Fruit fly (Drosophila melanogaster): ENCODE measurements around the gene Arl1.

Arl1 gene

DNA sequence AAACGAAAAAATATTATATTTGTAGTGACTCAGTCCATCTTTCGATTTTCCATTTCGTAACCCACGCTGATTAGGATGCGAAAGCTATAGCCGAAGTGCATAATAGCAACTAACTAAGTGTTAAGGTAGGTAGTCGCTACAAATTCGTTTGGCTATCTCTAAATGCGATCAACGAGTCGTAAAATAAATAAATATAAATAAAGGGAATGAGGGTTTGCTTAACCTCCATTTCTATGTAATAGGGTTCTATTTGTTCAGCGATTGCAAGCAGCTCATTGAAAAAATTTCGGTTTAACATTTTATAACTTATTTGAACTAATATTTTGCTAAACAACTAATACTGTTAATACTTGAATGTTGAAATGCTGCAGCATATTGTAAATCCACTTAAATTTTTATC is 27.2 kb downstream of the Arl1 start:
- no peak for TF ChIP-seq bab1 (GFP tag; optimal IDR thresholded peaks at IDR 0.05)
- peak; percentile 60 for TF ChIP-seq cic (GFP tag; optimal IDR thresholded peaks at IDR 0.05)

DNA sequence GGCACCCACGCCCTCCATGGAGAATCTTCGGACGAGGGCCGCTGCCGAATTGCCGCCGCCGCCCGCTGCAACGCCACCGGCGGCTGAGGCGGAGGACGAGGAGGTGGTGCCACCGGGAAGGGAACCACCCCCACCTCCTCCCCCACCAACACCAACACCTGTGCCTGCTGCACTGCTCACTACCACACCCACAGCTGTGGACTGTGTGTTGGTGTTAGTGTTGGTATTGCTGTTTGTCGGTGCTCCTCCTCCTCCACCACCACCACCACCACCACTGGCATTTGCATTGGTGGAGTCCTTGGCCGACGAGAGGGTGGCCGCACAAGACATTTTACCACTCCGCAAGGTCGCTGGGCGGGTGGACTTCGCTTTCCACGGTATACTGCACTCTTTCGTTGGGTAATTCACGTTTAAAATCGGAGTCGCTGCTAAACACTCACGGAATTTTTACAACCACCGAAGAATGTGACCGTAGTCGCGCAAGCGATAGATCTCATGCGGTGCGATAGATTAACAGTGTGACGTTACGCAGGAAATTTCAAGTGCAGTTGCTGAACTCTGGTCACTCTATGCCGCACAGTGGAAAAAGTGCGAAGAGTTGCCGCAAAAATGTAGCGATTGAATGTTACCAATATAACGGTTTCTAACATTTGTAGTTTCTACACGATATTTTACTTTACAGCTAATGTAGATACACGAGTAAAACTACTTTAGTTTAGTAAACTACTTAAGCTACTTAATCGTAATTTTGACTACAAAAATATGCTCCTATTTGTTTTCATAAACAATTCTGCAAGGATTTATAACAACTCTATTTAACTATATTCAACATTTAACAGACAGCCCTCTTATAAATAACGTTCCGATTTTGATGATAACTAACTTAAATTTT is 28.6 kb downstream of the Arl1 start, which contains the start of gene mib1:
TSS of gene mib1 (minus strand) at position 494 of the 892 bp plus-strand sequence.
- peak; percentile 31 for TF ChIP-seq Hr96 (GFP tag; optimal IDR thresholded peaks at IDR 0.05)
- peak; percentile 71 for TF ChIP-seq bab1 (GFP tag; optimal IDR thresholded peaks at IDR 0.05)
- TF ChIP-seq CG7101 (tag; optimal IDR thresholded peaks at IDR 0.05), result peak; percentile 29
- peak; percentile 30 for TF ChIP-seq Mnt (GFP tag; optimal IDR thresholded peaks at IDR 0.05)
- TF ChIP-seq CG5204 (GFP tag; optimal IDR thresholded peaks at IDR 0.05), result no peak
- TF ChIP-seq pad (GFP tag; optimal IDR thresholded peaks at IDR 0.05), result peak; percentile 53
- peak; percentile 44 for TF ChIP-seq ovo (GFP tag; optimal IDR thresholded peaks at IDR 0.05)
- peak; percentile 5 for TF ChIP-seq CG11617 (GFP tag; optimal IDR thresholded peaks at IDR 0.05)
- TF ChIP-seq kay (GFP tag; ENCODE audit: borderline replicate concordance), result no peak
- peak; percentile 40 for TF ChIP-seq CG14711 (tag; optimal IDR thresholded peaks at IDR 0.05)
- peak; percentile 76 for TF ChIP-seq cic (GFP tag; optimal IDR thresholded peaks at IDR 0.05)
- no peak for TF ChIP-seq CG1620 (GFP tag; optimal IDR thresholded peaks at IDR 0.05)
- no peak for TF ChIP-seq Clk (GFP tag; optimal IDR thresholded peaks at IDR 0.05)
- peak; percentile 22 for TF ChIP-seq tj (GFP tag; optimal IDR thresholded peaks at IDR 0.05)
- peak; percentile 31 for TF ChIP-seq CG12768 (GFP tag; optimal IDR thresholded peaks at IDR 0.05)

DNA sequence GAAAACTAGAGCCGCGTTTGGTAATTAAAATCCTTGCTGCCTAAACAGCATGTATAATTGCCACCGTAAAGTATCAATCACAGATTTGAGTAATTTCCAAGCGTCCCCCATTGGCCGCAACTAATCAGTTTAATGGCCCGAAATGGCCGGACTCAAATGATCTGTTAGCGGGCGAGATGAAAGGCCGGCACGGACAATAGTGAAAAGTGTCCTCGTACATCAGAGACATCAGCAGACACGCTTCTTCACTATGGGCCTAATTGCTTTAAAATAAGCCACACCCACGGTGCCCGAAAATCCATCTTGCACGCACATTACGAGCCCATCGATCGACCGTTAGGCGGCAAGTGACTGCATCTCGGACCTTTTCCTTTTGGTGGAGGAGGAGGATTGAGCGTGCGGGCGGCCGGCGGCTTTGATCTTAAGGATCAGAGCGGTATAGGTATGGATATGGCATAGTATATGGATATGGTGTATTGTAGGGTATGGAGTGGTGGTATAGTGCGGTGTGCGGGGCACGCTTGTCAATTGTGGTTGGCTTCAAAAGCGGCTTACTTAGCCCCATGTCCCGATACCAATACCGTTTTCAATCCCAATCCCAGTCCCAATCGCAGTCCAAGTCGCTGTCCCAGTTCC is 29.5 kb downstream of the Arl1 start:
- TF ChIP-seq pad (GFP tag; optimal IDR thresholded peaks at IDR 0.05) (no peak), Mnt (GFP tag; optimal IDR thresholded peaks at IDR 0.05) (no peak), Crg-1 (GFP tag; optimal IDR thresholded peaks at IDR 0.05) (no peak), CG12768 (GFP tag; optimal IDR thresholded peaks at IDR 0.05) (no peak), CG7045 (GFP tag; optimal IDR thresholded peaks at IDR 0.05) (no peak), CG7101 (tag; optimal IDR thresholded peaks at IDR 0.05) (no peak), CG33017 (tag; optimal IDR thresholded peaks at IDR 0.05) (no peak), CG1620 (GFP tag; optimal IDR thresholded peaks at IDR 0.05) (no peak), kay (GFP tag; ENCODE audit: borderline replicate concordance) (no peak), CG5204 (GFP tag; optimal IDR thresholded peaks at IDR 0.05) (no peak), Clk (GFP tag; optimal IDR thresholded peaks at IDR 0.05) (no peak), CG11617 (GFP tag; optimal IDR thresholded peaks at IDR 0.05) (no peak), ovo (GFP tag; optimal IDR thresholded peaks at IDR 0.05) (no peak), bab1 (GFP tag; optimal IDR thresholded peaks at IDR 0.05) (no peak), tj (GFP tag; optimal IDR thresholded peaks at IDR 0.05) (no peak), toe (GFP tag; optimal IDR thresholded peaks at IDR 0.05) (no peak), cnc (optimal IDR thresholded peaks at IDR 0.05) (no peak), CG14711 (tag; optimal IDR thresholded peaks at IDR 0.05) (no peak), cic (GFP tag; optimal IDR thresholded peaks at IDR 0.05) (no peak)

DNA sequence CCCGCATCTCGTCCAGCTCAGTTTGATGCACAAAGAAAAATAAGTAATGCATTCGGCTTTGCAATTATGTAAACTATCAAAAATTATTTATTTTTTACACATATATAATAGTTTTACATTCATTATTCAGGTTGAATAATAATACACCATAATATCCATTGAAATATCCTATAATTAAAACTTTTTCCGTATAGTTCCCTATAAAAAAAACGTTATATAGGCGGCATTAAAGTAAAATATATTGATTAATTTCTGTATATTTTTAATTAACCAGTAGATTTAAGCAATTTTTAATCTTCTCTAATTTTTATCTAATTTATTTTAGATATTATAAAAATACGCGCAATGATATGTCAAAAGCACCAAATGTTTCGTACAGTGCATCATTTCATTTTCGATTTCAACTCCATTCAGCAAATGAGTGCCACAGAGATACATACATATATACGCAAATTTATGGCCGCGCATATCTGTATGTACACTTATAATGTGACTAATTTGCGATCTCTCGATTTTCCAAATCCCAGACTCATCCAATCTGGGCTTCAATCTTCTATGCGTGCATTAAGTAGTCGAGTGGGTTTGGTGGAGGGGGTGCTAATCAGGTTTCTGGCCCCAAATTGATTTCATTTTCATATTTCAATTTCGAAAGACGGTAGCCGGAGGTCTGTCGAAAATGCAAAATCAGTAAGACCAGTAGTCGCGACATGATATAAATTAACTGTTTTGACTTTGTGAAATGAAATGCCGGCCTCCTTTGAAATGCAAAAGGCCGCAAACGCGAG is 30.5 kb downstream of the Arl1 start:
- TF ChIP-seq pad (GFP tag; optimal IDR thresholded peaks at IDR 0.05), result no peak
- TF ChIP-seq CG11617 (GFP tag; optimal IDR thresholded peaks at IDR 0.05), result no peak
- no peak for TF ChIP-seq CG33017 (tag; optimal IDR thresholded peaks at IDR 0.05)
- no peak for TF ChIP-seq tj (GFP tag; optimal IDR thresholded peaks at IDR 0.05)
- no peak for TF ChIP-seq bab1 (GFP tag; optimal IDR thresholded peaks at IDR 0.05)
- TF ChIP-seq ovo (GFP tag; optimal IDR thresholded peaks at IDR 0.05), result no peak
- no peak for TF ChIP-seq Hr96 (GFP tag; optimal IDR thresholded peaks at IDR 0.05)
- no peak for TF ChIP-seq CG5204 (GFP tag; optimal IDR thresholded peaks at IDR 0.05)
- no peak for TF ChIP-seq Mnt (GFP tag; optimal IDR thresholded peaks at IDR 0.05)
- no peak for TF ChIP-seq kay (GFP tag; ENCODE audit: borderline replicate concordance)
- TF ChIP-seq CG7045 (GFP tag; optimal IDR thresholded peaks at IDR 0.05), result no peak

DNA sequence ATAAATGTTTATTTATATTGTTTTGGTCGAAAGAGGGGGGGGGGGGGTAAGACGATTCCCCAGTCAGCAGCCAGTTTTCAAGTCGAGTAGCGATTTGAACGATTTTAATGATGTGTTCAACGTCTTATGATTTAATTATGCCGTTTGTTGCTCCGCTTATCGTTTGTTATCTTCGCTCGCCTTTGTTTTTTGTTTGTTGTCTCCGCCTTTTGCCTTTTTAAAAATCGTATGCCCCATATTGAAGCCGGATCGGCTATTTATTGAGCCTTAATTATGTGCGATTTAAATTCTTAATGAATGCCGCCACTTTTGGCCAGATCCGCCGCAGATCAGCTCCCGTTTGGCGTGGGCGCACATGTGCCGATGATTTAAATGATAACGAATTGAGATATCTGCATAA is 31.6 kb downstream of the Arl1 start:
- no peak for TF ChIP-seq cic (GFP tag; optimal IDR thresholded peaks at IDR 0.05)
- TF ChIP-seq CG11617 (GFP tag; optimal IDR thresholded peaks at IDR 0.05), result no peak
- no peak for TF ChIP-seq cnc (optimal IDR thresholded peaks at IDR 0.05)
- no peak for TF ChIP-seq CG7101 (tag; optimal IDR thresholded peaks at IDR 0.05)
- no peak for TF ChIP-seq CG5204 (GFP tag; optimal IDR thresholded peaks at IDR 0.05)
- TF ChIP-seq CG12768 (GFP tag; optimal IDR thresholded peaks at IDR 0.05), result no peak
- TF ChIP-seq Crg-1 (GFP tag; optimal IDR thresholded peaks at IDR 0.05), result no peak

Data from whole organism, adult.